Fruit fly (Drosophila melanogaster): ENCODE results near the gene CG17681.
A peak's percentile ranks its signal among the peaks of the same experiment; 100 is the strongest.

CG17681 gene

dm6 chr2L:18186695-18187094 is 33.8 kb downstream of the CG17681 start (continued):
- no peak for TF ChIP-seq CG32532 (GFP tag; IDR thresholded peaks at IDR 0.05)
- no peak for TF ChIP-seq zen2 (GFP tag; IDR thresholded peaks at IDR 0.05; ENCODE audit: partially characterized antibody)
- peak; percentile 14 for TF ChIP-seq CG30403 (GFP tag; optimal IDR thresholded peaks at IDR 0.05)
- no peak for TF ChIP-seq tap (tag; optimal IDR thresholded peaks at IDR 0.05)
- TF ChIP-seq chm (GFP tag; IDR thresholded peaks at IDR 0.05), result no peak
- TF ChIP-seq org-1 (GFP tag; optimal IDR thresholded peaks at IDR 0.05), result no peak
- no peak for TF ChIP-seq bigmax (GFP tag; optimal IDR thresholded peaks at IDR 0.05)
- no peak for TF ChIP-seq CG18476 (GFP tag; optimal IDR thresholded peaks at IDR 0.05)
- no peak for TF ChIP-seq D (optimal IDR thresholded peaks at IDR 0.05)
- no peak for TF ChIP-seq D (GFP tag; optimal IDR thresholded peaks at IDR 0.05)
- no peak for TF ChIP-seq cwo (GFP tag; optimal IDR thresholded peaks at IDR 0.05)
- TF ChIP-seq Spps (tag; optimal IDR thresholded peaks at IDR 0.05), result no peak
- TF ChIP-seq BEAF-32 (GFP tag; optimal IDR thresholded peaks at IDR 0.05), result no peak
- no peak for TF ChIP-seq bab2 (GFP tag; optimal IDR thresholded peaks at IDR 0.05)
- TF ChIP-seq CG12071 (GFP tag; optimal IDR thresholded peaks at IDR 0.05), result no peak
- TF ChIP-seq CG11695 (GFP tag; IDR thresholded peaks at IDR 0.05), result no peak
- TF ChIP-seq Lpt (GFP tag; optimal IDR thresholded peaks at IDR 0.05), result no peak
- no peak for TF ChIP-seq Ssrp (tag; optimal IDR thresholded peaks at IDR 0.05)
- TF ChIP-seq br (optimal IDR thresholded peaks at IDR 0.05), result no peak
- no peak for TF ChIP-seq corto (GFP tag; optimal IDR thresholded peaks at IDR 0.05)
- TF ChIP-seq HHEX (GFP tag; optimal IDR thresholded peaks at IDR 0.05), result peak; percentile 6
- no peak for TF ChIP-seq sd (tag; optimal IDR thresholded peaks at IDR 0.05)
- TF ChIP-seq CG3407 (GFP tag; optimal IDR thresholded peaks at IDR 0.05), result no peak
- TF ChIP-seq CG2712 (tag; optimal IDR thresholded peaks at IDR 0.05), result no peak
- TF ChIP-seq Rx (GFP tag; IDR thresholded peaks at IDR 0.05), result no peak
- no peak for TF ChIP-seq ato (GFP tag; IDR thresholded peaks at IDR 0.05; ENCODE audit: partially characterized antibody)
- peak; percentile 9 for TF ChIP-seq scrt (GFP tag; optimal IDR thresholded peaks at IDR 0.05)
- no peak for TF ChIP-seq tna (GFP tag; IDR thresholded peaks at IDR 0.05; ENCODE audit: partially characterized antibody)
- no peak for TF ChIP-seq Mes4 (GFP tag; optimal IDR thresholded peaks at IDR 0.05)
- TF ChIP-seq Lhr (GFP tag; optimal IDR thresholded peaks at IDR 0.05), result no peak
- TF ChIP-seq shn (GFP tag; optimal IDR thresholded peaks at IDR 0.05), result no peak
- no peak for TF ChIP-seq CG18619 (GFP tag; optimal IDR thresholded peaks at IDR 0.05)
- TF ChIP-seq sqz (GFP tag; optimal IDR thresholded peaks at IDR 0.05), result no peak
- peak; percentile 57 for TF ChIP-seq CG1603 (tag; optimal IDR thresholded peaks at IDR 0.05)
- no peak for TF ChIP-seq CG13296 (GFP tag; optimal IDR thresholded peaks at IDR 0.05)
- no peak for TF ChIP-seq CG4404 (GFP tag; IDR thresholded peaks at IDR 0.05)
- no peak for TF ChIP-seq PHDP (tag; optimal IDR thresholded peaks at IDR 0.05)
- peak in 1 of 2 experiments; percentile 0 for TF ChIP-seq dpn (GFP tag; optimal IDR thresholded peaks at IDR 0.05)
- no peak for TF ChIP-seq CG16863 (GFP tag; optimal IDR thresholded peaks at IDR 0.05)
- TF ChIP-seq CG2120 (GFP tag; optimal IDR thresholded peaks at IDR 0.05), result peak; percentile 46
- TF ChIP-seq CG3838 (GFP tag; optimal IDR thresholded peaks at IDR 0.05), result no peak
- TF ChIP-seq HLH54F (GFP tag; optimal IDR thresholded peaks at IDR 0.05), result no peak
- TF ChIP-seq E2f1 (GFP tag; IDR thresholded peaks at IDR 0.05), result 0 out of 2 replicates have a peak, but pooled peaks have one; percentile 9
- TF ChIP-seq CG13424 (tag; optimal IDR thresholded peaks at IDR 0.05), result no peak
- TF ChIP-seq fd3F (GFP tag; optimal IDR thresholded peaks at IDR 0.05), result no peak
- no peak for TF ChIP-seq hth (optimal IDR thresholded peaks at IDR 0.05)
- TF ChIP-seq Awh (GFP tag; IDR thresholded peaks at IDR 0.05), result no peak
- TF ChIP-seq jigr1 (GFP tag; IDR thresholded peaks at IDR 0.05), result no peak
- no peak for TF ChIP-seq en (GFP tag; optimal IDR thresholded peaks at IDR 0.05)
- TF ChIP-seq Atf-2 (GFP tag; optimal IDR thresholded peaks at IDR 0.05), result no peak
- TF ChIP-seq CG17385 (GFP tag; optimal IDR thresholded peaks at IDR 0.05), result peak; percentile 1
- TF ChIP-seq dmrt99B (tag; optimal IDR thresholded peaks at IDR 0.05), result peak; percentile 38
- TF ChIP-seq Drgx (GFP tag; IDR thresholded peaks at IDR 0.05), result no peak

Data from whole organism, embryonic.